Fruit fly (Drosophila melanogaster) whole organism, embryonic: ENCODE results near the gene ddbt.

ENCODE experiments used
- CG10274 ChIP-seq: fragments of 200-800 bp; sonication (Bioruptor generic); optimal IDR thresholded peaks from 3 replicates; lab custom pipeline; 2017; ENCODE audit warnings: missing biosample characterization, mild to moderate bottlenecking, missing genetic modification characterization
- CG10979 ChIP-seq: fragments of 200-800 bp; sonication (Bioruptor generic); optimal IDR thresholded peaks from 2 replicates; lab custom pipeline; 2018; ENCODE audit warnings: missing biosample characterization, mild to moderate bottlenecking, missing genetic modification characterization, moderate library complexity
- CG11456 ChIP-seq: fragments of 200-800 bp; sonication (Bioruptor generic); IDR thresholded peaks from 3 replicates; pipeline ENCODE4 v1.3.6; 2022; ENCODE audit warnings: missing biosample characterization, missing genetic modification characterization
- CG12219 ChIP-seq: fragments of 200-800 bp; sonication (Bioruptor generic); optimal IDR thresholded peaks from 3 replicates; lab custom pipeline; 2018; ENCODE audit warnings: missing biosample characterization, mild to moderate bottlenecking, missing genetic modification characterization
- CG12659 ChIP-seq: fragments of 200-800 bp; sonication (Bioruptor generic); optimal IDR thresholded peaks from 3 replicates; lab custom pipeline; 2017; ENCODE audit warnings: mild to moderate bottlenecking, missing biosample characterization, missing genetic modification reagents, missing genetic modification characterization
- CG13894 ChIP-seq: fragments of 200-800 bp; sonication (Bioruptor generic); optimal IDR thresholded peaks from 3 replicates; lab custom pipeline; 2018; ENCODE audit warnings: missing biosample characterization, mild to moderate bottlenecking, missing genetic modification characterization, moderate library complexity
- CG15696 ChIP-seq: fragments of 200-800 bp; sonication (Bioruptor generic); optimal IDR thresholded peaks from 2 replicates; lab custom pipeline; 2019; ENCODE audit warnings: missing biosample characterization, mild to moderate bottlenecking, missing genetic modification characterization, moderate library complexity
- CG1603 ChIP-seq: fragments of 200-800 bp; sonication (Bioruptor generic); optimal IDR thresholded peaks from 2 replicates; lab custom pipeline; 2019; ENCODE audit warnings: missing biosample characterization, mild to moderate bottlenecking, missing genetic modification characterization, moderate library complexity
- CG17361 ChIP-seq: fragments of 200-800 bp; sonication (Bioruptor generic); IDR thresholded peaks from 3 replicates; pipeline ENCODE4 v1.3.6; 2022; ENCODE audit warnings: missing biosample characterization, missing genetic modification characterization
- CG17568 ChIP-seq: fragments of 200-800 bp; sonication (Bioruptor generic); optimal IDR thresholded peaks from 2 replicates; lab custom pipeline; 2018; ENCODE audit warnings: missing biosample characterization, mild to moderate bottlenecking, missing genetic modification characterization, moderate library complexity
- CG17829 ChIP-seq: fragments of 200-800 bp; optimal IDR thresholded peaks from 2 replicates; lab custom pipeline; 2019; ENCODE audit warnings: missing biosample characterization, mild to moderate bottlenecking, missing genetic modification characterization, moderate library complexity
- CG18262 ChIP-seq: fragments of 200-800 bp; optimal IDR thresholded peaks from 3 replicates; lab custom pipeline; 2019; ENCODE audit warnings: missing biosample characterization, mild to moderate bottlenecking, missing genetic modification characterization, moderate library complexity
- CG2199 ChIP-seq: fragments of 200-800 bp; sonication (Bioruptor generic); IDR thresholded peaks from 3 replicates; pipeline ENCODE4 v1.3.6; 2022; ENCODE audit warnings: missing biosample characterization, missing genetic modification characterization
- CG2678 ChIP-seq: fragments of 200-800 bp; sonication (Bioruptor generic); optimal IDR thresholded peaks from 3 replicates; lab custom pipeline; 2019; ENCODE audit warnings: missing biosample characterization, mild to moderate bottlenecking, missing genetic modification characterization, moderate library complexity
- CG32772 ChIP-seq: fragments of 200-800 bp; sonication (Bioruptor generic); IDR thresholded peaks from 2 replicates; pipeline ENCODE4 v1.3.6; 2022; ENCODE audit warnings: missing biosample characterization, missing genetic modification characterization
- CG33557 ChIP-seq: fragments of 200-800 bp; sonication (Bioruptor generic); optimal IDR thresholded peaks from 2 replicates; lab custom pipeline; 2019; ENCODE audit warnings: missing biosample characterization, mild to moderate bottlenecking, missing genetic modification characterization, moderate library complexity
- CG43689 ChIP-seq: fragments of 200-800 bp; sonication (Bioruptor generic); IDR thresholded peaks from 2 replicates; pipeline ENCODE4 v1.3.6; 2022; ENCODE audit warnings: missing biosample characterization, missing genetic modification characterization
- CG6254 ChIP-seq: fragments of 200-800 bp; sonication (Bioruptor generic); optimal IDR thresholded peaks from 3 replicates; lab custom pipeline; 2017; ENCODE audit warnings: mild to moderate bottlenecking, missing biosample characterization, missing genetic modification reagents, missing genetic modification characterization
- CG7556 ChIP-seq: fragments of 200-800 bp; sonication (Bioruptor generic); optimal IDR thresholded peaks from 2 replicates; lab custom pipeline; 2017; ENCODE audit warnings: missing biosample characterization, mild to moderate bottlenecking, missing genetic modification characterization
- CHES-1-like ChIP-seq: fragments of 200-800 bp; sonication (Bioruptor generic); optimal IDR thresholded peaks from 2 replicates; lab custom pipeline; 2016; ENCODE audit warnings: missing biosample characterization, missing genetic modification characterization
- Hr78 ChIP-seq, 2 experiments: fragments of 200-800 bp in 1 of 2; fragments of >200 bp in 1 of 2; sonication (Bioruptor generic) in 1 of 2; optimal IDR thresholded peaks; 2 replicates each; lab custom pipeline; 2017 to 2019; ENCODE audit warnings: missing biosample characterization in 2 of 2, missing genetic modification characterization in 2 of 2, mild to moderate bottlenecking in 1 of 2, moderate library complexity in 1 of 2
- Optix ChIP-seq: fragments of 200-800 bp; sonication (Bioruptor generic); IDR thresholded peaks from 3 replicates; pipeline ENCODE4 v1.3.6; 2022; ENCODE audit warnings: missing biosample characterization, missing genetic modification characterization
- PHDP ChIP-seq: fragments of 200-800 bp; sonication (Bioruptor generic); optimal IDR thresholded peaks from 3 replicates; lab custom pipeline; 2018; ENCODE audit warnings: missing biosample characterization, mild to moderate bottlenecking, missing genetic modification characterization, moderate library complexity
- Pdp1 ChIP-seq, 2 experiments: fragments of 200-800 bp; sonication (Bioruptor generic); optimal IDR thresholded peaks; 3 replicates each; lab custom pipeline; 2016; ENCODE audit warnings: missing biosample characterization in 2 of 2, missing genetic modification characterization in 2 of 2, mild to moderate bottlenecking in 1 of 2, moderate library complexity in 1 of 2
- Side ChIP-seq: fragments of 200-800 bp; sonication (Bioruptor generic); optimal IDR thresholded peaks from 2 replicates; lab custom pipeline; 2016; ENCODE audit warnings: missing biosample characterization, missing genetic modification characterization
- Xrp1 ChIP-seq: fragments of 200-800 bp; sonication (Bioruptor generic); IDR thresholded peaks from 2 replicates; pipeline ENCODE4 v1.3.6; 2022; ENCODE audit warnings: missing biosample characterization, missing genetic modification characterization
- bcd ChIP-seq: fragments of 200-800 bp; sonication (Bioruptor generic); optimal IDR thresholded peaks from 2 replicates; lab custom pipeline; 2017; ENCODE audit warnings: missing biosample characterization, mild to moderate bottlenecking, missing genetic modification characterization
- caup ChIP-seq: fragments of 200-800 bp; sonication (Bioruptor generic); optimal IDR thresholded peaks from 3 replicates; lab custom pipeline; 2017; ENCODE audit warnings: missing biosample characterization, mild to moderate bottlenecking, missing genetic modification characterization, moderate library complexity; ENCODE audit not compliant: severe bottlenecking
- chif ChIP-seq, 2 experiments: fragments of 200-800 bp; sonication (Bioruptor generic); optimal IDR thresholded peaks; 3 replicates each; lab custom pipeline; 2016; ENCODE audit warnings: missing biosample characterization in 2 of 2, missing genetic modification characterization in 2 of 2
- chinmo ChIP-seq: fragments of 200-800 bp; sonication (Bioruptor generic); IDR thresholded peaks from 4 replicates; pipeline ENCODE4 v1.3.6; 2022; ENCODE audit warnings: missing biosample characterization, missing genetic modification characterization; ENCODE audit not compliant: partially characterized antibody
- chm ChIP-seq: fragments of 200-800 bp; sonication (Bioruptor generic); IDR thresholded peaks from 2 replicates; pipeline ENCODE4 v1.3.6; 2022; ENCODE audit warnings: missing biosample characterization, missing genetic modification characterization
- chn ChIP-seq: fragments of 200-800 bp; sonication (Bioruptor generic); optimal IDR thresholded peaks from 2 replicates; lab custom pipeline; 2016; ENCODE audit warnings: missing biosample characterization, missing genetic modification characterization
- croc ChIP-seq: fragments of 200-800 bp; sonication (Bioruptor generic); conservative IDR thresholded peaks from 3 replicates; pipeline ENCODE4 v1.3.6; 2022; ENCODE audit warnings: missing biosample characterization, missing genetic modification characterization
- da ChIP-seq: fragments of 200-800 bp; sonication (Bioruptor generic); optimal IDR thresholded peaks from 2 replicates; lab custom pipeline; 2016; ENCODE audit warnings: missing biosample characterization, missing genetic modification characterization
- dmrt99B ChIP-seq: fragments of 200-800 bp; sonication (Bioruptor generic); optimal IDR thresholded peaks from 2 replicates; lab custom pipeline; 2018; ENCODE audit warnings: missing biosample characterization, mild to moderate bottlenecking, missing genetic modification characterization, moderate library complexity
- emc ChIP-seq: fragments of 200-800 bp; sonication (Bioruptor generic); optimal IDR thresholded peaks from 2 replicates; lab custom pipeline; 2016; ENCODE audit warnings: missing biosample characterization, missing genetic modification characterization
- fd96Cb ChIP-seq: fragments of 200-800 bp; sonication (Bioruptor generic); optimal IDR thresholded peaks from 2 replicates; lab custom pipeline; 2018; ENCODE audit warnings: missing biosample characterization, mild to moderate bottlenecking, missing genetic modification characterization, moderate library complexity
- gsb ChIP-seq: fragments of 200-800 bp; sonication (Bioruptor generic); IDR thresholded peaks from 2 replicates; pipeline ENCODE4 v1.3.6; 2022; ENCODE audit warnings: missing biosample characterization, missing genetic modification characterization
- knrl ChIP-seq: fragments of 200-800 bp; sonication (Bioruptor generic); IDR thresholded peaks from 3 replicates; pipeline ENCODE4 v1.3.6; 2022; ENCODE audit warnings: missing biosample characterization, missing genetic modification characterization; ENCODE audit not compliant: partially characterized antibody
- lola ChIP-seq, 3 experiments: fragments of >200 bp in 2 of 3; fragments of 200-800 bp in 1 of 3; sonication (Bioruptor generic) in 1 of 3; optimal IDR thresholded peaks; 2 replicates each; lab custom pipeline; 2017 to 2019; ENCODE audit warnings: missing biosample characterization in 3 of 3, missing genetic modification characterization in 3 of 3, mild to moderate bottlenecking in 1 of 3, moderate library complexity in 1 of 3
- phol ChIP-seq: fragments of 200-800 bp; sonication (Bioruptor generic); optimal IDR thresholded peaks from 3 replicates; lab custom pipeline; 2018; ENCODE audit warnings: missing biosample characterization, mild to moderate bottlenecking, missing genetic modification characterization, moderate library complexity
- prd ChIP-seq, 3 experiments: fragments of >200 bp in 2 of 3; fragments of 200-800 bp in 1 of 3; sonication (Bioruptor generic) in 1 of 3; optimal IDR thresholded peaks in 2 of 3; IDR thresholded peaks in 1 of 3; 2 replicates in 2 of 3; 3 replicates in 1 of 3; pipeline versions ENCODE4 v1.3.6 to Lab custom; 2017 to 2022; ENCODE audit warnings: missing biosample characterization in 1 of 3, missing genetic modification characterization in 1 of 3
- sob ChIP-seq: fragments of 200-800 bp; sonication (Bioruptor generic); IDR thresholded peaks from 2 replicates; pipeline ENCODE4 v1.3.6; 2022; ENCODE audit warnings: missing biosample characterization, missing genetic modification characterization
- tin ChIP-seq: fragments of 200-800 bp; sonication (Bioruptor generic); optimal IDR thresholded peaks from 3 replicates; lab custom pipeline; 2016; ENCODE audit warnings: missing biosample characterization, missing genetic modification characterization
- twi ChIP-seq: fragments of 200-800 bp; optimal IDR thresholded peaks from 2 replicates; lab custom pipeline; 2019; ENCODE audit warnings: missing biosample characterization, mild to moderate bottlenecking, missing genetic modification characterization, moderate library complexity
- unpg ChIP-seq: fragments of 200-800 bp; sonication (Bioruptor generic); optimal IDR thresholded peaks from 3 replicates; lab custom pipeline; 2018; ENCODE audit warnings: missing biosample characterization, mild to moderate bottlenecking, missing genetic modification characterization, moderate library complexity

The ddbt gene

dm6 chr3L:294841-295408 lies 22.0 kb upstream of the ddbt start (continued):
- TF ChIP-seq CG6254 (GFP tag; lab: Kevin White, UChicago) (peak; percentile 21), CHES-1-like (GFP tag; lab: Kevin White, UChicago) (peak; percentile 8), Hr78 (GFP tag; optimal IDR thresholded peaks at IDR 0.05; lab: Kevin White, UChicago) (peak in 1 of 2 experiments; percentile 29), chif (GFP tag; optimal IDR thresholded peaks at IDR 0.05; lab: Kevin White, UChicago) (peak; percentile 32 to 54), da (GFP tag; lab: Kevin White, UChicago) (no peak), CG18262 (peak; percentile 70), CG43689 (GFP tag; lab: Robert Waterston, UW) (no peak), CG17568 (GFP tag; lab: Kevin White, UChicago) (no peak), CG1603 (peak; percentile 49), CG17361 (peak; percentile 64), emc (GFP tag; lab: Kevin White, UChicago) (no peak), tin (peak; percentile 42), Side (GFP tag; lab: Kevin White, UChicago) (peak; percentile 20), CG15696 (tag; lab: Kevin White, UChicago) (peak; percentile 56), chm (GFP tag; lab: Robert Waterston, UW) (peak; percentile 15; the same call in 1 of the 2 replicates), sob (GFP tag; lab: Robert Waterston, UW) (no peak), chinmo (GFP tag; lab: Robert Waterston, UW) (0 out of 4 replicates have a peak, but pooled peaks have one; percentile 63), unpg (GFP tag; lab: Kevin White, UChicago) (peak; percentile 25), Optix (GFP tag; lab: Robert Waterston, UW) (peak; percentile 31; the same call in 1 of the 3 replicates), CG11456 (GFP tag; lab: Robert Waterston, UW) (no peak), bcd (GFP tag; lab: Kevin White, UChicago) (peak; percentile 2), CG2678 (tag; lab: Kevin White, UChicago) (peak; percentile 47), lola (GFP tag; optimal IDR thresholded peaks at IDR 0.05; lab: Kevin White, UChicago) (peak in 1 of 3 experiments; percentile 71), CG10274 (peak; percentile 49), croc (0 out of 3 replicates have a peak, but pooled peaks have one; percentile 16), Xrp1 (GFP tag; lab: Robert Waterston, UW) (peak; percentile 49; the same call in 1 of the 2 replicates), CG10979 (tag; lab: Kevin White, UChicago) (peak; percentile 75), knrl (GFP tag; lab: Robert Waterston, UW) (no peak), prd (optimal IDR thresholded peaks at IDR 0.05; lab: Kevin White, UChicago) (no peak), prd (GFP tag; IDR thresholded peaks at IDR 0.05; lab: Robert Waterston, UW) (0 out of 3 replicates have a peak, but pooled peaks have one; percentile 20), caup (GFP tag; lab: Kevin White, UChicago) (no peak), CG12219 (GFP tag; lab: Kevin White, UChicago) (peak; percentile 23), CG13894 (tag; lab: Kevin White, UChicago) (no peak), gsb (no peak), phol (tag; lab: Kevin White, UChicago) (peak; percentile 62), CG2199 (GFP tag; lab: Robert Waterston, UW) (0 out of 3 replicates have a peak, but pooled peaks have one; percentile 14), CG12659 (no peak), CG33557 (GFP tag; lab: Kevin White, UChicago) (peak; percentile 37), CG17829 (tag; lab: Kevin White, UChicago) (peak; percentile 50), CG7556 (GFP tag; lab: Kevin White, UChicago) (no peak), dmrt99B (tag; lab: Kevin White, UChicago) (peak; percentile 21), twi (tag; lab: Kevin White, UChicago) (peak; percentile 95), fd96Cb (tag; lab: Kevin White, UChicago) (no peak), chn (GFP tag; lab: Kevin White, UChicago) (peak; percentile 15), CG32772 (GFP tag; lab: Robert Waterston, UW) (0 out of 2 replicates have a peak, but pooled peaks have one; percentile 19), Pdp1 (GFP tag; optimal IDR thresholded peaks at IDR 0.05; lab: Kevin White, UChicago) (peak in 1 of 2 experiments; percentile 31), PHDP (tag; lab: Kevin White, UChicago) (peak; percentile 15)
- TF ChIP-seq, all 482 proteins: peak for 90
